Comparison of ENCODE assay signal across 4 worm cellular contexts in the genomic region with DNA sequence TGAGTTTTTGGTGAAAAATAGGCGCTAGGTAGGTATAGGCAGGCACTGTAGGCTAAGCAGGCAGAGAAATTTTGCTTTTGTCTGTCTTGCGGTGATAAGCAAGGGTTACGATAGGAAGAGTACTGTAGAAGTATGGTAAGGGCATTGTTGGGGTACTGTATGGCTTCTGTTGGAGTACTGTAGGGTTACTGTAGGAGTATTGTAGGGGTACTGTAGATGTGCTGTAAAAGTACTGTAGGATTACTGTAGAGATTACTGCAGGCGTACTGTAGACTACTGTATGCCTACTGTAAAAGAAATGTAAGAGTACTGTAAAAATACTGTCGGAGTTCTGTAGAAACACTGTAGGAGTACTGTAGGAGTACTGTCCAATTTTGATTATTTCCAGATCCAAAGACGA.
A peak's percentile ranks its signal among the peaks of the same experiment; 100 is the strongest.
TF ChIP-seq lines count a peak whose summit lies in the region.

No protein-coding gene starts in this region.

TF ChIP-seq in whole organism, L3 larva, 47 proteins besides CTCF, POLR2A, EP300 and RAD21:
- TF ChIP-seq elt-1 (tag; optimal IDR thresholded peaks at IDR 0.05; lab: Kevin White, UChicago) (no peak), ama-1 (optimal IDR thresholded peaks at IDR 0.05; lab: Kevin White, UChicago) (peak; percentile 10)

TF ChIP-seq in whole organism, L4 larva, 104 proteins besides CTCF, POLR2A, EP300 and RAD21:
- TF ChIP-seq lsy-2 (tag; optimal IDR thresholded peaks at IDR 0.05; lab: Kevin White, UChicago) (peak in 1 of 2 experiments; percentile 39), zfp-3 (GFP tag; conservative IDR thresholded peaks at IDR 0.05; lab: Robert Waterston, UW) (peak; percentile 48; the same call in 1 of the 2 replicates), lin-39 (tag; optimal IDR thresholded peaks at IDR 0.05; lab: Kevin White, UChicago) (no peak), unc-62 (GFP tag; optimal IDR thresholded peaks at IDR 0.05 in 1 of 2; lab: Kevin White, UChicago) (peak in 1 of 2 experiments; percentile 58), unc-62 (tag; optimal IDR thresholded peaks at IDR 0.05; lab: Kevin White, UChicago) (no peak)

TF ChIP-seq in whole organism, midembryonic, 9 proteins besides CTCF, POLR2A, EP300 and RAD21:
- TF ChIP-seq flt-1 (GFP tag; IDR thresholded peaks at IDR 0.05; lab: Robert Waterston, UW): 0 out of 2 replicates have a peak, but pooled peaks have one; percentile 40
- TF ChIP-seq klf-2 (GFP tag; conservative IDR thresholded peaks at IDR 0.05; lab: Robert Waterston, UW): no peak

TF ChIP-seq in whole organism, young adult, 124 proteins besides CTCF, POLR2A, EP300 and RAD21:
- TF ChIP-seq K12H6.12 (tag; optimal IDR thresholded peaks at IDR 0.05; lab: Kevin White, UChicago) (peak; percentile 88), let-526 (GFP tag; IDR thresholded peaks at IDR 0.05; lab: Robert Waterston, UW) (no peak), ztf-18 (tag; optimal IDR thresholded peaks at IDR 0.05; lab: Kevin White, UChicago) (no peak), pbrm-1 (GFP tag; IDR thresholded peaks at IDR 0.05; lab: Robert Waterston, UW) (no peak), cebp-2 (GFP tag; IDR thresholded peaks at IDR 0.05; lab: Robert Waterston, UW) (0 out of 2 replicates have a peak, but pooled peaks have one; percentile 53), F33H1.4 (GFP tag; IDR thresholded peaks at IDR 0.05; lab: Robert Waterston, UW) (no peak), unc-130 (GFP tag; optimal IDR thresholded peaks at IDR 0.05; lab: Kevin White, UChicago) (no peak), sdz-38 (tag; optimal IDR thresholded peaks at IDR 0.05; lab: Kevin White, UChicago) (no peak), ccch-3 (GFP tag; optimal IDR thresholded peaks at IDR 0.05; lab: Kevin White, UChicago) (no peak), hmg-20 (GFP tag; IDR thresholded peaks at IDR 0.05; lab: Robert Waterston, UW) (no peak), ztf-6 (GFP tag; IDR thresholded peaks at IDR 0.05; lab: Robert Waterston, UW) (no peak), T07F8.4 (tag; optimal IDR thresholded peaks at IDR 0.05; lab: Kevin White, UChicago) (no peak), bed-1 (GFP tag; IDR thresholded peaks at IDR 0.05; lab: Robert Waterston, UW) (no peak), ceh-40 (GFP tag; IDR thresholded peaks at IDR 0.05; lab: Robert Waterston, UW) (no peak), Y95B8A.8 (GFP tag; IDR thresholded peaks at IDR 0.05; lab: Robert Waterston, UW) (no peak), let-607 (tag; optimal IDR thresholded peaks at IDR 0.05; lab: Kevin White, UChicago) (no peak), B0035.1 (tag; optimal IDR thresholded peaks at IDR 0.05; lab: Kevin White, UChicago) (no peak)
